Fruit fly (Drosophila melanogaster) whole organism, wandering third instar larva: ENCODE results near the gene CG11816.

ENCODE experiments used
- HLH106 ChIP-seq: fragments of 200-800 bp; optimal IDR thresholded peaks from 3 replicates; lab custom pipeline; 2019; ENCODE audit warnings: missing biosample characterization, mild to moderate bottlenecking, missing genetic modification characterization, moderate library complexity
- Myc ChIP-seq: fragments of >200 bp; optimal IDR thresholded peaks from 2 replicates; lab custom pipeline; 2017
- lola ChIP-seq: fragments of >200 bp; optimal IDR thresholded peaks from 2 replicates; lab custom pipeline; 2017; ENCODE audit warnings: missing biosample characterization, missing genetic modification characterization
- psq ChIP-seq: fragments of 200-800 bp; sonication (Bioruptor generic); optimal IDR thresholded peaks from 3 replicates; lab custom pipeline; 2017; ENCODE audit warnings: missing biosample characterization, mild to moderate bottlenecking, missing genetic modification characterization, moderate library complexity
- rgr ChIP-seq: fragments of 200-800 bp; sonication (Bioruptor generic); optimal IDR thresholded peaks from 3 replicates; lab custom pipeline; 2016; ENCODE audit warnings: missing biosample characterization, mild to moderate bottlenecking, missing genetic modification characterization

dm6 chrX:13597753-13598152 is 42.2 kb upstream of the CG11816 start:
- no peak for TF ChIP-seq HLH106 (tag; lab: Kevin White, UChicago)
- no peak for TF ChIP-seq lola (GFP tag; lab: Kevin White, UChicago)
- TF ChIP-seq psq (GFP tag; lab: Kevin White, UChicago) = no peak
- TF ChIP-seq rgr (GFP tag; lab: Kevin White, UChicago) = no peak
- no peak for TF ChIP-seq Myc (lab: Kevin White, UChicago)
